Fruit fly (Drosophila melanogaster) whole organism, wandering third instar larva: ENCODE measurements around the gene Muc91C.
A peak's percentile ranks its signal among the peaks of the same experiment; 100 is the strongest.

Source experiments
- Abd-B ChIP-seq: fragments of >200 bp; optimal IDR thresholded peaks from 2 replicates; lab custom pipeline; 2017; ENCODE audit warnings: missing biosample characterization, missing genetic modification characterization
- CG32264 ChIP-seq: fragments of 200-800 bp; sonication (Bioruptor generic); optimal IDR thresholded peaks from 2 replicates; lab custom pipeline; 2016; ENCODE audit warnings: missing biosample characterization, missing genetic modification characterization
- CG9705 ChIP-seq: fragments of 200-800 bp; sonication (Bioruptor generic); optimal IDR thresholded peaks from 2 replicates; lab custom pipeline; 2018; ENCODE audit warnings: missing biosample characterization, mild to moderate bottlenecking, missing genetic modification characterization
- CrebA ChIP-seq: fragments of 200-800 bp; sonication (Bioruptor generic); optimal IDR thresholded peaks from 2 replicates; lab custom pipeline; 2016; ENCODE audit warnings: missing biosample characterization, mild to moderate bottlenecking, missing genetic modification characterization, borderline replicate concordance
- Dfd ChIP-seq: fragments of >200 bp; optimal IDR thresholded peaks from 2 replicates; lab custom pipeline; 2017; ENCODE audit warnings: missing biosample characterization, missing genetic modification characterization
- Dif ChIP-seq: fragments of 200-275, 200-300 bp; sonication (Bioruptor generic); optimal IDR thresholded peaks from 2 replicates; lab custom pipeline; 2018; ENCODE audit warnings: missing biosample characterization, missing genetic modification characterization; ENCODE audit not compliant: partially characterized antibody
- GATAd ChIP-seq: sonication (Bioruptor generic); optimal IDR thresholded peaks from 2 replicates; lab custom pipeline; 2016; ENCODE audit warnings: missing biosample characterization, missing genetic modification characterization
- HLH106 ChIP-seq: fragments of 200-800 bp; optimal IDR thresholded peaks from 3 replicates; lab custom pipeline; 2019; ENCODE audit warnings: missing biosample characterization, mild to moderate bottlenecking, missing genetic modification characterization, moderate library complexity
- Hr78 ChIP-seq: fragments of >200 bp; optimal IDR thresholded peaks from 2 replicates; lab custom pipeline; 2017; ENCODE audit warnings: missing biosample characterization, missing genetic modification characterization
- Hr83 ChIP-seq: fragments of 200-300 bp; sonication (Bioruptor generic); optimal IDR thresholded peaks from 2 replicates; lab custom pipeline; 2016; ENCODE audit warnings: missing biosample characterization, mild to moderate bottlenecking, missing genetic modification characterization, moderate library complexity; ENCODE audit not compliant: poor library complexity, severe bottlenecking
- Jra ChIP-seq: sonication (Bioruptor generic); optimal IDR thresholded peaks from 2 replicates; lab custom pipeline; 2016; ENCODE audit warnings: missing biosample characterization, missing genetic modification characterization
- Mio ChIP-seq: sonication (Bioruptor generic); optimal IDR thresholded peaks from 2 replicates; lab custom pipeline; 2016; ENCODE audit warnings: missing biosample characterization, missing genetic modification characterization
- Myc ChIP-seq: fragments of >200 bp; optimal IDR thresholded peaks from 2 replicates; lab custom pipeline; 2017
- N ChIP-seq: fragments of >200 bp; optimal IDR thresholded peaks from 2 replicates; lab custom pipeline; 2018; ENCODE audit warnings: missing biosample characterization, missing external identifiers, missing genetic modification characterization
- OdsH ChIP-seq: fragments of 200-800 bp; sonication (Bioruptor generic); optimal IDR thresholded peaks from 2 replicates; lab custom pipeline; 2016; ENCODE audit warnings: missing biosample characterization, mild to moderate bottlenecking, missing genetic modification characterization
- Rel ChIP-seq, 2 experiments: fragments of 200-800 bp; sonication (Bioruptor generic) in 1 of 2; optimal IDR thresholded peaks; 2 replicates in 1 of 2; 3 replicates in 1 of 2; lab custom pipeline; 2016 to 2019; ENCODE audit warnings: mild to moderate bottlenecking in 2 of 2, missing biosample characterization in 2 of 2, missing genetic modification characterization in 2 of 2, moderate library complexity in 1 of 2
- Sp1 ChIP-seq: fragments of 200-800 bp; sonication (Bioruptor generic); optimal IDR thresholded peaks from 3 replicates; lab custom pipeline; 2019; ENCODE audit warnings: missing biosample characterization, mild to moderate bottlenecking, missing genetic modification characterization, moderate library complexity
- Vsx2 ChIP-seq: fragments of 200-300, 225-300 bp; sonication (Bioruptor generic); optimal IDR thresholded peaks from 2 replicates; lab custom pipeline; 2018; ENCODE audit warnings: missing biosample characterization, missing genetic modification characterization; ENCODE audit not compliant: partially characterized antibody
- br ChIP-seq: fragments of 200-800 bp; sonication (Bioruptor generic); optimal IDR thresholded peaks from 2 replicates; lab custom pipeline; 2016; ENCODE audit warnings: missing biosample characterization, missing genetic modification characterization
- brk ChIP-seq: fragments of 200-800 bp; sonication (Bioruptor generic); optimal IDR thresholded peaks from 2 replicates; lab custom pipeline; 2016; ENCODE audit warnings: missing biosample characterization, mild to moderate bottlenecking, missing genetic modification characterization
- dl ChIP-seq, 2 experiments: fragments of 175-275, 200-275 bp in 1 of 2; fragments of 200-275 bp in 1 of 2; sonication (Bioruptor generic); optimal IDR thresholded peaks; lab custom pipeline; 2018; ENCODE audit warnings: mild to moderate bottlenecking in 2 of 2, missing biosample characterization in 2 of 2, missing genetic modification characterization in 2 of 2, moderate library complexity in 2 of 2; ENCODE audit not compliant: partially characterized antibody in 2 of 2, insufficient read depth in 1 of 2
- dmrt93B ChIP-seq: fragments of 200-800 bp; sonication (Bioruptor generic); optimal IDR thresholded peaks from 2 replicates; lab custom pipeline; 2018; ENCODE audit warnings: missing biosample characterization, mild to moderate bottlenecking, missing genetic modification characterization
- ey ChIP-seq: fragments of 200-800 bp; sonication (Bioruptor generic); optimal IDR thresholded peaks from 2 replicates; lab custom pipeline; 2016; ENCODE audit warnings: missing biosample characterization, missing genetic modification characterization
- foxo ChIP-seq, 2 experiments: fragments of 200-800 bp; sonication (Bioruptor generic); optimal IDR thresholded peaks; 2 replicates in 1 of 2; 3 replicates in 1 of 2; lab custom pipeline; 2016 to 2017; ENCODE audit warnings: missing biosample characterization in 2 of 2, missing genetic modification characterization in 2 of 2
- fru ChIP-seq: fragments of 200-800 bp; sonication (Bioruptor generic); optimal IDR thresholded peaks from 3 replicates; lab custom pipeline; 2016; ENCODE audit warnings: missing biosample characterization, mild to moderate bottlenecking, missing genetic modification characterization
- h ChIP-seq: fragments of 200-800 bp; sonication (Bioruptor generic); optimal IDR thresholded peaks from 3 replicates; lab custom pipeline; 2016; ENCODE audit warnings: missing biosample characterization, mild to moderate bottlenecking, missing genetic modification characterization
- jim ChIP-seq: fragments of 175-275, 200-325 bp; sonication (Bioruptor generic); optimal IDR thresholded peaks from 2 replicates; lab custom pipeline; 2016; ENCODE audit warnings: missing biosample characterization, mild to moderate bottlenecking, missing genetic modification characterization
- psq ChIP-seq: fragments of 200-800 bp; sonication (Bioruptor generic); optimal IDR thresholded peaks from 3 replicates; lab custom pipeline; 2017; ENCODE audit warnings: missing biosample characterization, mild to moderate bottlenecking, missing genetic modification characterization, moderate library complexity
- rgr ChIP-seq: fragments of 200-800 bp; sonication (Bioruptor generic); optimal IDR thresholded peaks from 3 replicates; lab custom pipeline; 2016; ENCODE audit warnings: missing biosample characterization, mild to moderate bottlenecking, missing genetic modification characterization
- sv ChIP-seq: fragments of 200-800 bp; sonication (Bioruptor generic); optimal IDR thresholded peaks from 3 replicates; lab custom pipeline; 2016; ENCODE audit warnings: missing biosample characterization, missing genetic modification characterization
- usp ChIP-seq: fragments of >200 bp; optimal IDR thresholded peaks from 2 replicates; lab custom pipeline; 2017; ENCODE audit warnings: missing biosample characterization, missing genetic modification characterization
- woc ChIP-seq: sonication (Bioruptor generic); optimal IDR thresholded peaks from 2 replicates; lab custom pipeline; 2016; ENCODE audit warnings: missing biosample characterization, mild to moderate bottlenecking, missing genetic modification characterization

The Muc91C gene

dm6 chr3R:18670441-18671111 lies 21.9 kb downstream of the Muc91C start (continued):
- TF ChIP-seq psq (GFP tag; lab: Kevin White, UChicago) (peak; percentile 70), CG32264 (GFP tag; lab: Kevin White, UChicago) (peak; percentile 24), usp (GFP tag; lab: Kevin White, UChicago) (no peak), ey (GFP tag; lab: Kevin White, UChicago) (peak; percentile 69)

DNA sequence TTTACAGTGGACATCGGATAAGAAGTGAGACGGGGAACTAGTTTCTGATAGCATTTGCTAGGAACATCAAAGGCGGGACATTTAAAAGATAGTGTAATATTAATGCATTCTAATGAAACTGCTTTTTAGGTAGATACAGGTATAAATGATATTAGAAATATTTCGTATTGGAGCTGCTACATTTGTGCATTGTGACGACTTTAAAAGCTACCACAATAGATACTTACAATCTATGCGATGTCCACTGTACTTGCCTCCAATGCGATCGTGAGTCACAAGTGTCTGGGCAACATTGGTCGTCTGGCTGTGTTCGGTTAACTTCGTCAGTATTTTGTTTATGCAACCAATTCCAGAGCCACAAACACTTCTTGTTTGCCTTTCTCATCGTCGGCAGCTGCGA lies 22.7 kb downstream of the Muc91C start:
- TF ChIP-seq Mio (GFP tag; lab: Kevin White, UChicago) (no peak), HLH106 (tag; lab: Kevin White, UChicago) (peak; percentile 61), rgr (GFP tag; lab: Kevin White, UChicago) (peak; percentile 56), foxo (GFP tag; optimal IDR thresholded peaks at IDR 0.05; lab: Kevin White, UChicago) (peak in 1 of 2 experiments; percentile 65), psq (GFP tag; lab: Kevin White, UChicago) (peak; percentile 31), ey (GFP tag; lab: Kevin White, UChicago) (peak; percentile 75), usp (GFP tag; lab: Kevin White, UChicago) (no peak), Dfd (no peak), fru (GFP tag; lab: Kevin White, UChicago) (peak; percentile 74), Sp1 (GFP tag; lab: Kevin White, UChicago) (peak; percentile 13), br (GFP tag; lab: Kevin White, UChicago) (peak; percentile 51), h (GFP tag; lab: Kevin White, UChicago) (peak; percentile 69), OdsH (GFP tag; lab: Kevin White, UChicago) (peak; percentile 64), woc (GFP tag; lab: Kevin White, UChicago) (peak; percentile 38)

dm6 chr3R:18669152-18669551 lies 23.4 kb downstream of the Muc91C start, which contains the start of gene CG7702:
Gene CG7702, plus strand, starts transcription at chr3R:18669390.
- TF ChIP-seq Abd-B (no peak), usp (GFP tag; lab: Kevin White, UChicago) (no peak), Hr83 (peak; percentile 5), rgr (GFP tag; lab: Kevin White, UChicago) (no peak), foxo (GFP tag; optimal IDR thresholded peaks at IDR 0.05; lab: Kevin White, UChicago) (no peak), Dif (peak; percentile 30), Jra (no peak), dmrt93B (no peak), brk (GFP tag; lab: Kevin White, UChicago) (no peak), HLH106 (tag; lab: Kevin White, UChicago) (no peak), dl (GFP tag; optimal IDR thresholded peaks at IDR 0.05; lab: Kevin White, UChicago; ENCODE audit: insufficient read depth in 1 of 2, partially characterized antibody in 2 of 2) (no peak), psq (GFP tag; lab: Kevin White, UChicago) (no peak), CG32264 (GFP tag; lab: Kevin White, UChicago) (no peak), Dfd (no peak), Mio (GFP tag; lab: Kevin White, UChicago) (no peak), CrebA (GFP tag; lab: Kevin White, UChicago) (no peak), br (GFP tag; lab: Kevin White, UChicago) (peak; percentile 1), sv (GFP tag; lab: Kevin White, UChicago) (no peak), Hr78 (GFP tag; lab: Kevin White, UChicago) (no peak), CG9705 (GFP tag; lab: Kevin White, UChicago) (no peak), N (GFP tag; lab: Kevin White, UChicago) (no peak), jim (GFP tag; lab: Kevin White, UChicago) (peak; percentile 86), Rel (GFP tag; optimal IDR thresholded peaks at IDR 0.05; lab: Kevin White, UChicago) (peak; percentile 22), Rel (tag; optimal IDR thresholded peaks at IDR 0.05; lab: Kevin White, UChicago) (peak; percentile 75), woc (GFP tag; lab: Kevin White, UChicago) (no peak), fru (GFP tag; lab: Kevin White, UChicago) (no peak), Vsx2 (GFP tag; lab: Kevin White, UChicago) (peak; percentile 75), Myc (lab: Kevin White, UChicago) (no peak), GATAd (GFP tag; lab: Kevin White, UChicago) (no peak)
- TF ChIP-seq, all 38 proteins: peak for 6
